Worm (Caenorhabditis elegans) whole organism, late embryonic: ENCODE measurements around the gene F25E5.2.

Experiments
- C08G9.2 ChIP-seq: sonication (generic microtip); optimal IDR thresholded peaks from 2 replicates; lab custom pipeline; 2016; ENCODE audit warnings: mild to moderate bottlenecking, missing genetic modification characterization, moderate library complexity, missing compliant biosample characterization
- C38D4.7 ChIP-seq: fragments of 200-800 bp; sonication (Bioruptor generic); optimal IDR thresholded peaks from 2 replicates; lab custom pipeline; 2018; ENCODE audit warnings: mild to moderate bottlenecking, missing genetic modification characterization, moderate library complexity, missing compliant biosample characterization
- K02D7.2 ChIP-seq: sonication (generic microtip); optimal IDR thresholded peaks from 2 replicates; lab custom pipeline; 2017; ENCODE audit warnings: mild to moderate bottlenecking, missing genetic modification characterization, missing compliant biosample characterization
- K09A11.1 ChIP-seq: sonication (generic microtip); optimal IDR thresholded peaks from 2 replicates; lab custom pipeline; 2017; ENCODE audit warnings: antibody characterized with exemption, mild to moderate bottlenecking, missing genetic modification characterization, missing compliant biosample characterization; ENCODE audit not compliant: insufficient read depth
- Y22D7AL.16 ChIP-seq: sonication (generic microtip); optimal IDR thresholded peaks from 2 replicates; lab custom pipeline; 2016; ENCODE audit warnings: missing genetic modification characterization, missing compliant biosample characterization
- ama-1 ChIP-seq: fragments of 150-350 bp; optimal IDR thresholded peaks from 2 replicates; lab custom pipeline; 2014
- ceh-14 ChIP-seq: sonication (generic microtip); optimal IDR thresholded peaks from 2 replicates; lab custom pipeline; 2016; ENCODE audit warnings: missing genotype, missing genetic modification characterization, missing compliant biosample characterization
- ceh-18 ChIP-seq: sonication (generic microtip); optimal IDR thresholded peaks from 2 replicates; lab custom pipeline; 2016; ENCODE audit warnings: missing genetic modification characterization, missing compliant biosample characterization
- ceh-24 ChIP-seq: sonication (generic microtip); optimal IDR thresholded peaks from 2 replicates; lab custom pipeline; 2016; ENCODE audit warnings: mild to moderate bottlenecking, missing genetic modification characterization, missing compliant biosample characterization
- ceh-30 ChIP-seq: fragments of 150-350 bp; optimal IDR thresholded peaks from 2 replicates; lab custom pipeline; 2014; ENCODE audit warnings: missing biosample characterization, missing genetic modification characterization
- ceh-34 ChIP-seq: sonication (generic microtip); optimal IDR thresholded peaks from 2 replicates; lab custom pipeline; 2016; ENCODE audit warnings: mild to moderate bottlenecking, missing genetic modification characterization, missing compliant biosample characterization
- ceh-6 ChIP-seq: fragments of 200-800 bp; sonication (Bioruptor generic); optimal IDR thresholded peaks from 2 replicates; lab custom pipeline; 2018; ENCODE audit warnings: mild to moderate bottlenecking, missing genetic modification characterization, missing compliant biosample characterization
- ceh-9 ChIP-seq: sonication (generic microtip); optimal IDR thresholded peaks from 2 replicates; lab custom pipeline; 2016; ENCODE audit warnings: mild to moderate bottlenecking, missing genetic modification characterization, inconsistent platforms, missing compliant biosample characterization
- che-1 ChIP-seq: sonication (generic microtip); optimal IDR thresholded peaks from 2 replicates; lab custom pipeline; 2016; ENCODE audit warnings: mild to moderate bottlenecking, missing genetic modification characterization, missing compliant biosample characterization
- dmd-4 ChIP-seq: sonication (generic microtip); optimal IDR thresholded peaks from 2 replicates; lab custom pipeline; 2016; ENCODE audit warnings: borderline replicate concordance, missing genetic modification characterization, missing compliant biosample characterization
- dve-1 ChIP-seq: sonication (generic microtip); optimal IDR thresholded peaks from 2 replicates; lab custom pipeline; 2017; ENCODE audit warnings: antibody characterized with exemption, mild to moderate bottlenecking, missing genetic modification characterization, missing compliant biosample characterization
- elt-4 ChIP-seq: sonication (generic microtip); optimal IDR thresholded peaks from 2 replicates; lab custom pipeline; 2016; ENCODE audit warnings: missing genetic modification characterization, missing compliant biosample characterization
- eyg-1 ChIP-seq: sonication (generic microtip); optimal IDR thresholded peaks from 2 replicates; lab custom pipeline; 2016; ENCODE audit warnings: missing genotype, missing genetic modification characterization, missing compliant biosample characterization
- fax-1 ChIP-seq: sonication (generic microtip); optimal IDR thresholded peaks from 2 replicates; lab custom pipeline; 2016; ENCODE audit warnings: missing genotype, missing genetic modification characterization, missing compliant biosample characterization
- hlh-13 ChIP-seq: fragments of 200-800 bp; sonication (Bioruptor generic); optimal IDR thresholded peaks from 2 replicates; lab custom pipeline; 2018; ENCODE audit warnings: mild to moderate bottlenecking, missing genetic modification characterization, missing compliant biosample characterization
- hlh-30 ChIP-seq: sonication (generic microtip); optimal IDR thresholded peaks from 2 replicates; lab custom pipeline; 2017; ENCODE audit warnings: antibody characterized with exemption, missing genetic modification characterization, missing compliant biosample characterization; ENCODE audit not compliant: insufficient read depth
- hlh-8 ChIP-seq: sonication (generic microtip); optimal IDR thresholded peaks from 2 replicates; lab custom pipeline; 2016; ENCODE audit warnings: missing genotype, missing genetic modification characterization, missing compliant biosample characterization
- madf-2 ChIP-seq: sonication (generic microtip); optimal IDR thresholded peaks from 2 replicates; lab custom pipeline; 2017; ENCODE audit warnings: missing genetic modification characterization, missing compliant biosample characterization
- mec-3 ChIP-seq: sonication (generic microtip); optimal IDR thresholded peaks from 2 replicates; lab custom pipeline; 2016; ENCODE audit warnings: borderline replicate concordance, missing genetic modification characterization, missing compliant biosample characterization
- nfya-1 ChIP-seq: sonication (generic microtip); optimal IDR thresholded peaks from 2 replicates; lab custom pipeline; 2017; ENCODE audit warnings: missing genetic modification characterization, mild to moderate bottlenecking, missing compliant biosample characterization, antibody characterized with exemption, moderate library complexity
- nhr-11 ChIP-seq: fragments of 150-350 bp; optimal IDR thresholded peaks from 2 replicates; lab custom pipeline; 2014; ENCODE audit warnings: missing biosample characterization, missing genetic modification characterization
- nhr-232 ChIP-seq: sonication (generic microtip); optimal IDR thresholded peaks from 2 replicates; lab custom pipeline; 2016; ENCODE audit warnings: missing genetic modification characterization, missing compliant biosample characterization
- npax-4 ChIP-seq: sonication (generic microtip); optimal IDR thresholded peaks from 2 replicates; lab custom pipeline; 2016; ENCODE audit warnings: missing genetic modification characterization, missing compliant biosample characterization
- odd-2 ChIP-seq: sonication (generic microtip); optimal IDR thresholded peaks from 2 replicates; lab custom pipeline; 2017; ENCODE audit warnings: antibody characterized with exemption, mild to moderate bottlenecking, missing genetic modification characterization, missing compliant biosample characterization
- pat-9 ChIP-seq: fragments of 200-800 bp; sonication (Bioruptor generic); optimal IDR thresholded peaks from 2 replicates; lab custom pipeline; 2018; ENCODE audit warnings: mild to moderate bottlenecking, missing genetic modification characterization, moderate library complexity, missing compliant biosample characterization
- pax-1 ChIP-seq: fragments of 150-350 bp; optimal IDR thresholded peaks from 2 replicates; lab custom pipeline; 2014; ENCODE audit warnings: missing biosample characterization, missing genetic modification characterization
- pha-4 ChIP-seq: fragments of 150-350 bp; optimal IDR thresholded peaks from 2 replicates; lab custom pipeline; 2018; ENCODE audit warnings: missing biosample characterization, missing genetic modification reagents, missing genetic modification characterization
- pqm-1 ChIP-seq: sonication (generic microtip); optimal IDR thresholded peaks from 2 replicates; lab custom pipeline; 2016; ENCODE audit warnings: missing genetic modification characterization, missing compliant biosample characterization
- ref-2 ChIP-seq: sonication (generic microtip); optimal IDR thresholded peaks from 2 replicates; lab custom pipeline; 2016; ENCODE audit warnings: missing genetic modification characterization, missing compliant biosample characterization
- rnt-1 ChIP-seq: sonication (generic microtip); optimal IDR thresholded peaks from 2 replicates; lab custom pipeline; 2016; ENCODE audit warnings: missing genetic modification characterization, missing compliant biosample characterization
- sdc-2 ChIP-seq: sonication (generic microtip); optimal IDR thresholded peaks from 2 replicates; lab custom pipeline; 2016; ENCODE audit warnings: missing genotype, missing genetic modification characterization, missing compliant biosample characterization
- sox-2 ChIP-seq: fragments of 200-800 bp; sonication (Bioruptor generic); IDR thresholded peaks from 2 replicates; pipeline ENCODE4 v1.3.6; 2022; ENCODE audit warnings: missing genetic modification reagents, missing genetic modification characterization, missing compliant biosample characterization
- sox-4 ChIP-seq: sonication (generic microtip); optimal IDR thresholded peaks from 2 replicates; lab custom pipeline; 2017; ENCODE audit warnings: mild to moderate bottlenecking, missing genetic modification characterization, inconsistent platforms, missing compliant biosample characterization
- syd-9 ChIP-seq: sonication (generic microtip); optimal IDR thresholded peaks from 2 replicates; lab custom pipeline; 2016; ENCODE audit warnings: mild to moderate bottlenecking, missing genetic modification characterization, moderate library complexity, missing compliant biosample characterization
- ttx-3 ChIP-seq: sonication (generic microtip); optimal IDR thresholded peaks from 2 replicates; lab custom pipeline; 2016; ENCODE audit warnings: missing genetic modification reagents, missing genetic modification characterization, missing compliant biosample characterization
- unc-42 ChIP-seq: sonication (generic microtip); optimal IDR thresholded peaks from 2 replicates; lab custom pipeline; 2016; ENCODE audit warnings: missing genotype, missing genetic modification characterization, missing compliant biosample characterization
- unc-55 ChIP-seq: sonication (generic microtip); optimal IDR thresholded peaks from 2 replicates; lab custom pipeline; 2017; ENCODE audit warnings: missing biosample characterization, missing genetic modification reagents, missing genetic modification characterization
- ztf-16 ChIP-seq: sonication (generic microtip); optimal IDR thresholded peaks from 2 replicates; lab custom pipeline; 2017; ENCODE audit warnings: missing genetic modification characterization, missing compliant biosample characterization

The F25E5.2 gene

DNA sequence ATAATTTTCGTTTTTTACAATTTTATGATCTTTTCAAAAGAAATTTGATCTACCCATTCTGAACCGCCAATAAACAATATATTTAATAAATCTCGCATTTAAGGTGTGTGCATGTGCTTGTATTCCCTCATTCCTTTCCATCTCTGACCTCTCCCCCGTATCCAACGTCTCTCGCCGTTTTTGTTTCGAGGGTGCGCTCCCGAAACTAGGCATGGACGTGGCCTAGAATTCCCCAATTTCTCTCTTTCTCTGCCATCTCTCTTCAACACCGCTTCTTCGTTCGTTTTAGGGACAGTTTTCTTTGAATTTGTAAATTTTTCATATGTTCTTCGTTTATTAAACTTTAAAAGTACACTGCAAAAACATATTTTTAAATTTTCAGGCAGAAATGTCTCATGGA lies 10.4 kb downstream of the F25E5.2 start, which contains the start of gene F25E5.1 (continued):
- TF ChIP-seq ceh-14 (tag; lab: Kevin White, UChicago) = peak; percentile 70
- TF ChIP-seq nhr-11 = no peak
- TF ChIP-seq npax-4 (tag; lab: Kevin White, UChicago) = no peak
- peak; percentile 70 for TF ChIP-seq nfya-1
- TF ChIP-seq ceh-24 (tag; lab: Kevin White, UChicago) = no peak
- no peak for TF ChIP-seq hlh-13 (GFP tag; lab: Kevin White, UChicago)
- peak; percentile 30 for TF ChIP-seq ceh-18
- TF ChIP-seq syd-9 (tag; lab: Kevin White, UChicago) = no peak
- peak; percentile 53 for TF ChIP-seq eyg-1
- peak; percentile 27 for TF ChIP-seq dmd-4 (tag; lab: Kevin White, UChicago)
- no peak for TF ChIP-seq elt-4 (tag; lab: Kevin White, UChicago)
- peak; percentile 59 for TF ChIP-seq hlh-8 (tag; lab: Kevin White, UChicago)
- TF ChIP-seq madf-2 (tag; lab: Kevin White, UChicago) = no peak
- peak; percentile 50 for TF ChIP-seq hlh-30 (tag; lab: Kevin White, UChicago)
- no peak for TF ChIP-seq ceh-6 (GFP tag; lab: Kevin White, UChicago)
- TF ChIP-seq mec-3 (tag; lab: Kevin White, UChicago) = no peak
- peak; percentile 61 for TF ChIP-seq unc-42
- no peak for TF ChIP-seq ceh-9
- TF ChIP-seq pat-9 (tag; lab: Kevin White, UChicago) = no peak
- TF ChIP-seq ztf-16 (tag; lab: Kevin White, UChicago) = no peak
- TF ChIP-seq ttx-3 (tag; lab: Kevin White, UChicago) = no peak
- TF ChIP-seq che-1 (tag; lab: Kevin White, UChicago) = no peak
- TF ChIP-seq K09A11.1 = no peak
- no peak for TF ChIP-seq sox-2 (GFP tag; lab: Robert Waterston, UW)
- TF ChIP-seq C08G9.2 (tag; lab: Kevin White, UChicago) = peak; percentile 81
- TF ChIP-seq pha-4 (tag; lab: Kevin White, UChicago) = no peak
- no peak for TF ChIP-seq nhr-232 (tag; lab: Kevin White, UChicago)

DNA sequence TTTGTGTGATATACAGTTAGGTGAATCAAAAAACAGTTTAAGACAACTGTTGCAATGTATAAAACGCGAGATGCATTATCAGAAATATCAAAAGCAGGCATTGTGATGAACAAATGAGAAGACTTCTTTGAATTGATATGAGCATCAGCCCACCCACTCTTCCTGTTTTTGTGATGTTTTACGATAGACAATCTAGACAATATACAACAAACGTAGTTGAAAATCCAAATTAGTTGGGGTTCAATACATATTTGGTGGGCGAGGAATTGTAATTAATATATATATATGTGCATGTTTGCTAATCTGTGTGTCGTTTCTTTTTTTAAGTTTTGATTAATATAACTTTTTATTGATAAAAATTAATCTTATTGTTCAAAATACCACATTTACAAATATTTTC lies 17.7 kb downstream of the F25E5.2 start, which contains the start of gene str-28:
Gene str-28 (minus strand): TSS at position 101 of the 400 bp plus-strand sequence.
- TF ChIP-seq sdc-2 (tag; lab: Kevin White, UChicago) (no peak), ceh-24 (tag; lab: Kevin White, UChicago) (no peak), hlh-13 (GFP tag; lab: Kevin White, UChicago) (no peak), elt-4 (tag; lab: Kevin White, UChicago) (no peak), K02D7.2 (tag; lab: Kevin White, UChicago) (no peak), unc-42 (no peak), nfya-1 (no peak), C08G9.2 (tag; lab: Kevin White, UChicago) (no peak), rnt-1 (no peak)

DNA sequence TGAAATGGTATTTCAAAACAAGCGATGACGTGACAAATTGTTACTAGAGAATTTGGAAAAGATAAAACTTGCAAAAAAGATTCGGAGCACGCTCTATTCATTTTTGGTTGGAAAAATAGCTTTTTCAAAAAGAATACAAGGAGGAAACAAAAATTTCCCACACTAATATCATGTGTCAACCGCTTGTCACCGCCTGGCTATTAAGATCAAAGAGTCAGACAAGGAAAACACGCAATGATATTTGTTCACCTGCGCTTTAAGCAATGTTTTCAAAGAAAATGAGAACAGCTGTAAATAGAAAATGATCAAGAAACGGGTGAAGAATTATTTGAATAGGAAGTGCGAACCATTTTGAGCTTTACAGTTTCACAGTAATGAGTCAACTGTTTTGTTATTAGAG lies 21.7 kb downstream of the F25E5.2 start, which contains the start of gene srh-125:
Gene srh-125 (minus strand): TSS at position 101 of the 400 bp plus-strand sequence.
- no peak for TF ChIP-seq ceh-34
- TF ChIP-seq unc-55 (GFP tag; lab: Kevin White, UChicago) = no peak
- no peak for TF ChIP-seq dve-1 (tag; lab: Kevin White, UChicago)
- no peak for TF ChIP-seq ama-1 (lab: Kevin White, UChicago)
- TF ChIP-seq dmd-4 (tag; lab: Kevin White, UChicago) = no peak
- TF ChIP-seq ref-2 (tag; lab: Kevin White, UChicago) = no peak
- no peak for TF ChIP-seq sox-4
- TF ChIP-seq ttx-3 (tag; lab: Kevin White, UChicago) = no peak
- TF ChIP-seq K02D7.2 (tag; lab: Kevin White, UChicago) = no peak
- TF ChIP-seq pax-1 (tag; lab: Kevin White, UChicago) = no peak
- no peak for TF ChIP-seq ceh-18
- TF ChIP-seq C38D4.7 = no peak
- TF ChIP-seq odd-2 (tag; lab: Kevin White, UChicago) = no peak
- TF ChIP-seq ceh-30 (tag; lab: Kevin White, UChicago) = no peak
- TF ChIP-seq C08G9.2 (tag; lab: Kevin White, UChicago) = no peak
- TF ChIP-seq fax-1 (tag; lab: Kevin White, UChicago) = no peak
- TF ChIP-seq Y22D7AL.16 (tag; lab: Kevin White, UChicago) = no peak
- TF ChIP-seq npax-4 (tag; lab: Kevin White, UChicago) = no peak
- no peak for TF ChIP-seq madf-2 (tag; lab: Kevin White, UChicago)
- TF ChIP-seq pqm-1 (tag; lab: Kevin White, UChicago) = no peak
